Worm (Caenorhabditis elegans): ENCODE results near the gene W09H1.3.

Gene W09H1.3

DNA sequence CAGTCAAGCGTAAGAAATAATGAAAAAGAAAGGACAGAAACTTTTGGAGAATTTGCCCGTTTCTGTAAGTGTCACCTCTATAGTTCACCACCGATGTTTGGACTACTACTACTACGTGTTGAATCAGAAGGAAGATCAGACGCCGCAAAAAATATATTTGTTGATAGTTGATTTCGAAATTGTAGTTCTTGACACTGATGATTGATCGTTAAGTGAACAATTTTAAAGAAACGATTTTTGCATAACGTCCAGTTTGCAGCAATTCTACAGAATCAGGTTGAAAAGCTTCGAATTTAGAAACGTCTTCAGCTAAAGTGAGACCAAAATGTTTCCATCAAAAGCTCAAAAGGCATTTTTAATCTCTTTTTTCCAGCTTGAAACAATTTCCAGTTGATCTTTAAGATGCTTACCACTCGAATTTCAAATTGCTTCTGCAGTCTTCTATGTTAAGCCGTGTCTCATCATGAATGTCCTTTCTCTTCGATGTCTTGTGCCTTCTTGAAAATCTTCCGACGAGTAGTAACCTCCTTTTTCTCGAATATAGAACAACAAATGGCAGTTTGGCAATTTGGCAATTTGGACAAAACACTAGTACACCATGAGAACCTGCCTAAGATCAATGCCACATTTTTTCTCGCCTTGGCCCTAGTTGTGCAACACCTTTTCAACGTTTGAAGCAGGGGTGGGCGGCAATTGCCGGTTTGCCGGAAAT is 11.6 kb downstream of the W09H1.3 start:
- no peak for TF ChIP-seq fkh-4 (tag; optimal IDR thresholded peaks at IDR 0.05; ENCODE audit: borderline replicate concordance)
- peak; percentile 17 for TF ChIP-seq nhr-90 (tag; optimal IDR thresholded peaks at IDR 0.05; ENCODE audit: poor library complexity)

DNA sequence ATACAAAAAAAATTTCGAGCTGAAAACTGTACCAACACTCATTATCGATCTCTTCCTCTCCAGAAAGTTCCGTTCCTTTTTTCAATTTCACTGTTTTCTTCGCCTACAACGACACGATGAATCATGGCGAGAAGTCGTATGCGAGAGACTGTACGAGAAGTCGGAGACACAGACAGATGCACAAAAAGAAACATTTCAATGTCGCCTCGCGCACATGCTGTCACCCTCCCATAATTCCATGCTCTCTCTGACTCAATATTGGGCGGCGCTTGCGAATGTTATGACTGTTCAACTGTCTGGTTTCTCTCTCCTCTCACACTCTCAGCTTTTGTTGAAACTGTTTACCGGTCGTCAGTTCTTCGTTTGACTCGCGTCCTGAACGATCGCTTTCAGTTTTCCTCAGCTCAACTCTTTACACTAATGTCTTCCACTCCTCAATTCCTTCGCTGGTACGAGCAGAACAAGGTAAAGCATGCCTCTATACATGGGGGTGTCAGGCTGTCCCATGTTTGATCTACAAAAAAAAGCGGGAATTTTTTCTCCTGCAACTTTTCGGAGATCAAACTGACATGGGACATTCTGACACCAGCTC is 12.6 kb downstream of the W09H1.3 start:
- no peak for TF ChIP-seq ceh-63 (GFP tag; optimal IDR thresholded peaks at IDR 0.05)
- no peak for TF ChIP-seq hlh-17 (GFP tag; optimal IDR thresholded peaks at IDR 0.05; ENCODE audit: borderline replicate concordance)
- TF ChIP-seq C16A3.4 (tag; optimal IDR thresholded peaks at IDR 0.05): no peak
- no peak for TF ChIP-seq C04F5.9 (tag; optimal IDR thresholded peaks at IDR 0.05)
- no peak for TF ChIP-seq unc-62 (GFP tag; optimal IDR thresholded peaks at IDR 0.05)
- peak; percentile 8 for TF ChIP-seq rnt-1 (tag; optimal IDR thresholded peaks at IDR 0.05)
- peak; percentile 10 for TF ChIP-seq nhr-90 (tag; optimal IDR thresholded peaks at IDR 0.05; ENCODE audit: poor library complexity)
- TF ChIP-seq ces-1 (GFP tag; optimal IDR thresholded peaks at IDR 0.05): no peak
- TF ChIP-seq fkh-4 (tag; optimal IDR thresholded peaks at IDR 0.05; ENCODE audit: borderline replicate concordance): no peak
- TF ChIP-seq dsc-1 (tag; optimal IDR thresholded peaks at IDR 0.05): no peak
- no peak for TF ChIP-seq ceh-88 (GFP tag; IDR thresholded peaks at IDR 0.05)
- no peak for TF ChIP-seq nhr-76 (tag; optimal IDR thresholded peaks at IDR 0.05)
- no peak for TF ChIP-seq elt-2 (tag; optimal IDR thresholded peaks at IDR 0.05)
- no peak for TF ChIP-seq sptf-1 (tag; optimal IDR thresholded peaks at IDR 0.05)
- TF ChIP-seq snu-23 (GFP tag; optimal IDR thresholded peaks at IDR 0.05): peak; percentile 3
- no peak for TF ChIP-seq lin-13 (GFP tag; optimal IDR thresholded peaks at IDR 0.05)
- no peak for TF ChIP-seq tlp-1 (tag; optimal IDR thresholded peaks at IDR 0.05)
- no peak for TF ChIP-seq nhr-47 (tag; optimal IDR thresholded peaks at IDR 0.05)
- TF ChIP-seq egl-13 (tag; optimal IDR thresholded peaks at IDR 0.05): no peak
- no peak for TF ChIP-seq unc-98 (GFP tag; IDR thresholded peaks at IDR 0.05)
- no peak for TF ChIP-seq zip-4 (GFP tag; optimal IDR thresholded peaks at IDR 0.05)
- TF ChIP-seq ceh-90 (tag; optimal IDR thresholded peaks at IDR 0.05): no peak
- no peak for TF ChIP-seq tbx-2 (tag; optimal IDR thresholded peaks at IDR 0.05)
- no peak for TF ChIP-seq unc-130 (tag; optimal IDR thresholded peaks at IDR 0.05)
- TF ChIP-seq aha-1 (tag; optimal IDR thresholded peaks at IDR 0.05): no peak
- TF ChIP-seq nhr-71 (tag; optimal IDR thresholded peaks at IDR 0.05): peak; percentile 1
- TF ChIP-seq nhr-85 (tag): peak; percentile 33
- no peak for TF ChIP-seq mef-2 (tag; optimal IDR thresholded peaks at IDR 0.05)
- TF ChIP-seq mdl-1 (tag; optimal IDR thresholded peaks at IDR 0.05): no peak
- TF ChIP-seq zag-1 (tag; optimal IDR thresholded peaks at IDR 0.05): no peak
- TF ChIP-seq hpl-2 (GFP tag; optimal IDR thresholded peaks at IDR 0.05): no peak
- TF ChIP-seq blmp-1 (tag; optimal IDR thresholded peaks at IDR 0.05): no peak
- TF ChIP-seq elt-3 (tag; optimal IDR thresholded peaks at IDR 0.05): no peak
- no peak; the same call in 1 of the 2 replicates for TF ChIP-seq nhr-19 (GFP tag; conservative IDR thresholded peaks at IDR 0.05)
- no peak for TF ChIP-seq lir-3 (tag; optimal IDR thresholded peaks at IDR 0.05; ENCODE audit: poor library complexity)
- TF ChIP-seq dpl-1 (GFP tag; optimal IDR thresholded peaks at IDR 0.05): peak in 1 of 3 experiments; percentile 28
- TF ChIP-seq pqm-1 (tag; optimal IDR thresholded peaks at IDR 0.05): no peak
- no peak for TF ChIP-seq unc-86 (tag; optimal IDR thresholded peaks at IDR 0.05)
- TF ChIP-seq pag-3 (tag; optimal IDR thresholded peaks at IDR 0.05; ENCODE audit: borderline replicate concordance, insufficient read depth): no peak
- no peak for TF ChIP-seq Y116A8C.19 (tag; optimal IDR thresholded peaks at IDR 0.05; ENCODE audit: borderline replicate concordance)
- TF ChIP-seq isw-1 (GFP tag; IDR thresholded peaks at IDR 0.05): no peak
- no peak for TF ChIP-seq snpc-4 (tag; optimal IDR thresholded peaks at IDR 0.05)
- no peak for TF ChIP-seq hlh-4 (tag; optimal IDR thresholded peaks at IDR 0.05)
- TF ChIP-seq irx-1 (tag; optimal IDR thresholded peaks at IDR 0.05): no peak
- peak; percentile 9 to 27 for TF ChIP-seq lin-35 (GFP tag; optimal IDR thresholded peaks at IDR 0.05)
- TF ChIP-seq lin-39 (tag; optimal IDR thresholded peaks at IDR 0.05): no peak
- no peak for TF ChIP-seq sup-37 (GFP tag; optimal IDR thresholded peaks at IDR 0.05)
- no peak for TF ChIP-seq ama-1 (optimal IDR thresholded peaks at IDR 0.05)
- TF ChIP-seq ets-5 (GFP tag; IDR thresholded peaks at IDR 0.05): no peak
